Worm (Caenorhabditis elegans): Measurements from ENCODE around the gene ceh-54.

DNA sequence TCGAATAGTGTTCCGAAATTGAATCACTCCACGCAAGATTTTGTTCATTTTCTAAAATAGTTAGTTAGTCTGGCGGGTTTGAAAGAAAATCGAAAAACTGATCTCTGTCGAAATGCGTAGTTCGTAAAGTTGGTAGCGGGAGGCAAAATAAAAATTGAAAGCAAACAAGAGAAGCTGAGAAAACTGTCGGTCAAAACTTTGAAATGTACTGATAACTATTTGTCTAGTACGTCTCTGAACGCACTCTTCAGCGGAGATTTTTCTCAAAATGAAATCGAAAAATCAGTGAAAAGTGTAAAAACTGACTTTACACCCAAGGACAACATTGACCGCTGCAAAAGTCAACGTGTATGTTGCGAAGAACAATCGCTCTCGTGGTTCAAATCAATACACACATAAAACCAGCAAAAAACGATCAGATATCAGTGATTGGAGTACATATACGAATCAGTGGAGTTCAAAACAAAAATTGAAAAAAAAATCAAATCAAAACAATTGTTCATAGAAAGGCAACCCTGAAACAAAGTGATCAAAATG is 10.7 kb upstream of the ceh-54 start, which contains the start of gene bca-1:
- TF ChIP-seq nhr-237 (tag; optimal IDR thresholded peaks at IDR 0.05) (no peak), nhr-6 (tag; optimal IDR thresholded peaks at IDR 0.05) (peak; percentile 26), ztf-4 (tag; optimal IDR thresholded peaks at IDR 0.05) (no peak), nhr-11 (tag; optimal IDR thresholded peaks at IDR 0.05) (no peak), nhr-12 (tag; optimal IDR thresholded peaks at IDR 0.05) (no peak), aly-2 (tag; optimal IDR thresholded peaks at IDR 0.05) (no peak), lin-39 (tag; optimal IDR thresholded peaks at IDR 0.05) (no peak), ztf-1 (GFP tag; conservative IDR thresholded peaks at IDR 0.05) (no peak), F13H6.1 (tag; optimal IDR thresholded peaks at IDR 0.05) (peak; percentile 27), lsy-2 (tag; optimal IDR thresholded peaks at IDR 0.05) (peak in 1 of 2 experiments; percentile 48), ceh-16 (tag; optimal IDR thresholded peaks at IDR 0.05) (no peak)

Data from whole organism, L2 larva.